Fruit fly (Drosophila melanogaster) whole organism, wandering third instar larva: Measurements from ENCODE around the gene CG11891.

ENCODE experiments used
- CG32264 ChIP-seq: fragments of 200-800 bp; sonication (Bioruptor generic); optimal IDR thresholded peaks from 2 replicates; lab custom pipeline; 2016; ENCODE audit warnings: missing biosample characterization, missing genetic modification characterization
- CG9705 ChIP-seq: fragments of 200-800 bp; sonication (Bioruptor generic); optimal IDR thresholded peaks from 2 replicates; lab custom pipeline; 2018; ENCODE audit warnings: missing biosample characterization, mild to moderate bottlenecking, missing genetic modification characterization
- CrebA ChIP-seq: fragments of 200-800 bp; sonication (Bioruptor generic); optimal IDR thresholded peaks from 2 replicates; lab custom pipeline; 2016; ENCODE audit warnings: missing biosample characterization, mild to moderate bottlenecking, missing genetic modification characterization, borderline replicate concordance
- Dif ChIP-seq: fragments of 200-275, 200-300 bp; sonication (Bioruptor generic); optimal IDR thresholded peaks from 2 replicates; lab custom pipeline; 2018; ENCODE audit warnings: missing biosample characterization, missing genetic modification characterization; ENCODE audit not compliant: partially characterized antibody
- Hnf4 ChIP-seq: fragments of 200-800 bp; sonication (Bioruptor generic); optimal IDR thresholded peaks from 2 replicates; lab custom pipeline; 2016; ENCODE audit warnings: missing biosample characterization, mild to moderate bottlenecking, missing genetic modification characterization
- Hr78 ChIP-seq: fragments of >200 bp; optimal IDR thresholded peaks from 2 replicates; lab custom pipeline; 2017; ENCODE audit warnings: missing biosample characterization, missing genetic modification characterization
- Hr83 ChIP-seq: fragments of 200-300 bp; sonication (Bioruptor generic); optimal IDR thresholded peaks from 2 replicates; lab custom pipeline; 2016; ENCODE audit warnings: missing biosample characterization, mild to moderate bottlenecking, missing genetic modification characterization, moderate library complexity; ENCODE audit not compliant: poor library complexity, severe bottlenecking
- Jra ChIP-seq: sonication (Bioruptor generic); optimal IDR thresholded peaks from 2 replicates; lab custom pipeline; 2016; ENCODE audit warnings: missing biosample characterization, missing genetic modification characterization
- Mio ChIP-seq: sonication (Bioruptor generic); optimal IDR thresholded peaks from 2 replicates; lab custom pipeline; 2016; ENCODE audit warnings: missing biosample characterization, missing genetic modification characterization
- Myc ChIP-seq: fragments of >200 bp; optimal IDR thresholded peaks from 2 replicates; lab custom pipeline; 2017
- Rel ChIP-seq, 2 experiments: fragments of 200-800 bp; sonication (Bioruptor generic) in 1 of 2; optimal IDR thresholded peaks; 2 replicates in 1 of 2; 3 replicates in 1 of 2; lab custom pipeline; 2016 to 2019; ENCODE audit warnings: mild to moderate bottlenecking in 2 of 2, missing biosample characterization in 2 of 2, missing genetic modification characterization in 2 of 2, moderate library complexity in 1 of 2
- Sp1 ChIP-seq: fragments of 200-800 bp; sonication (Bioruptor generic); optimal IDR thresholded peaks from 3 replicates; lab custom pipeline; 2019; ENCODE audit warnings: missing biosample characterization, mild to moderate bottlenecking, missing genetic modification characterization, moderate library complexity
- Vsx2 ChIP-seq: fragments of 200-300, 225-300 bp; sonication (Bioruptor generic); optimal IDR thresholded peaks from 2 replicates; lab custom pipeline; 2018; ENCODE audit warnings: missing biosample characterization, missing genetic modification characterization; ENCODE audit not compliant: partially characterized antibody
- br ChIP-seq: fragments of 200-800 bp; sonication (Bioruptor generic); optimal IDR thresholded peaks from 2 replicates; lab custom pipeline; 2016; ENCODE audit warnings: missing biosample characterization, missing genetic modification characterization
- brk ChIP-seq: fragments of 200-800 bp; sonication (Bioruptor generic); optimal IDR thresholded peaks from 2 replicates; lab custom pipeline; 2016; ENCODE audit warnings: missing biosample characterization, mild to moderate bottlenecking, missing genetic modification characterization
- dl ChIP-seq, 2 experiments: fragments of 175-275, 200-275 bp in 1 of 2; fragments of 200-275 bp in 1 of 2; sonication (Bioruptor generic); optimal IDR thresholded peaks; lab custom pipeline; 2018; ENCODE audit warnings: mild to moderate bottlenecking in 2 of 2, missing biosample characterization in 2 of 2, missing genetic modification characterization in 2 of 2, moderate library complexity in 2 of 2; ENCODE audit not compliant: partially characterized antibody in 2 of 2, insufficient read depth in 1 of 2
- dsf ChIP-seq: sonication (Bioruptor generic); optimal IDR thresholded peaks from 2 replicates; lab custom pipeline; 2016; ENCODE audit warnings: missing biosample characterization, missing genetic modification characterization, borderline replicate concordance
- ey ChIP-seq: fragments of 200-800 bp; sonication (Bioruptor generic); optimal IDR thresholded peaks from 2 replicates; lab custom pipeline; 2016; ENCODE audit warnings: missing biosample characterization, missing genetic modification characterization
- fru ChIP-seq: fragments of 200-800 bp; sonication (Bioruptor generic); optimal IDR thresholded peaks from 3 replicates; lab custom pipeline; 2016; ENCODE audit warnings: missing biosample characterization, mild to moderate bottlenecking, missing genetic modification characterization
- h ChIP-seq: fragments of 200-800 bp; sonication (Bioruptor generic); optimal IDR thresholded peaks from 3 replicates; lab custom pipeline; 2016; ENCODE audit warnings: missing biosample characterization, mild to moderate bottlenecking, missing genetic modification characterization
- jim ChIP-seq: fragments of 175-275, 200-325 bp; sonication (Bioruptor generic); optimal IDR thresholded peaks from 2 replicates; lab custom pipeline; 2016; ENCODE audit warnings: missing biosample characterization, mild to moderate bottlenecking, missing genetic modification characterization
- lola ChIP-seq: fragments of >200 bp; optimal IDR thresholded peaks from 2 replicates; lab custom pipeline; 2017; ENCODE audit warnings: missing biosample characterization, missing genetic modification characterization
- pan ChIP-seq: fragments of >200 bp; optimal IDR thresholded peaks from 2 replicates; lab custom pipeline; 2017
- psq ChIP-seq: fragments of 200-800 bp; sonication (Bioruptor generic); optimal IDR thresholded peaks from 3 replicates; lab custom pipeline; 2017; ENCODE audit warnings: missing biosample characterization, mild to moderate bottlenecking, missing genetic modification characterization, moderate library complexity
- sage ChIP-seq: fragments of 200-800 bp; sonication (Bioruptor generic); optimal IDR thresholded peaks from 2 replicates; lab custom pipeline; 2016; ENCODE audit warnings: missing biosample characterization, mild to moderate bottlenecking, missing genetic modification characterization
- sv ChIP-seq: fragments of 200-800 bp; sonication (Bioruptor generic); optimal IDR thresholded peaks from 3 replicates; lab custom pipeline; 2016; ENCODE audit warnings: missing biosample characterization, missing genetic modification characterization
- usp ChIP-seq: fragments of >200 bp; optimal IDR thresholded peaks from 2 replicates; lab custom pipeline; 2017; ENCODE audit warnings: missing biosample characterization, missing genetic modification characterization
- woc ChIP-seq: sonication (Bioruptor generic); optimal IDR thresholded peaks from 2 replicates; lab custom pipeline; 2016; ENCODE audit warnings: missing biosample characterization, mild to moderate bottlenecking, missing genetic modification characterization

CG11891 gene

DNA sequence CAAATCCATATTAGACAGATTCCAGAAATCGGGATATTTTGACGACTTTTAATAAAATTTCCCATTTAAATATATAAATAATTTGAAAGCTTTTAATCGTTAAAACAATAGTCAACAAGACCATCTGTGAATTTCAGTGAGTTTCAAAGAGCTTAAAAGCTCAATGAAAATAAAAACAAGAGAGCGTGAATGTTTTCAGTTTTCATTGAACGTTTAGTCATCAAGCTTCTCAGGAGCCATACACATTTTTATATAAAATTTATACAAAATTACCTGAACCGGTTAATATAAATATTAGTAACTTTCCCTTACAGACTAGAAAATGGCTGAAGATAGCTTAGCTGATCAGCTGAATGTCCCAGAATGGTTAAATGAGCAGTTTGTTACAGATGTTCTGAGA, 32.2 kb downstream of the CG11891 start, which contains the start of gene CG31370:
TSS of gene CG31370 (plus strand) at position 226 of the 400 bp plus-strand sequence.
- no peak for TF ChIP-seq woc (GFP tag; lab: Kevin White, UChicago)
- TF ChIP-seq dl (GFP tag; optimal IDR thresholded peaks at IDR 0.05; lab: Kevin White, UChicago; ENCODE audit: insufficient read depth in 1 of 2, partially characterized antibody in 2 of 2): no peak
- peak; percentile 57 for TF ChIP-seq brk (GFP tag; lab: Kevin White, UChicago)
- no peak for TF ChIP-seq sage (GFP tag; lab: Kevin White, UChicago)
- no peak for TF ChIP-seq h (GFP tag; lab: Kevin White, UChicago)

DNA sequence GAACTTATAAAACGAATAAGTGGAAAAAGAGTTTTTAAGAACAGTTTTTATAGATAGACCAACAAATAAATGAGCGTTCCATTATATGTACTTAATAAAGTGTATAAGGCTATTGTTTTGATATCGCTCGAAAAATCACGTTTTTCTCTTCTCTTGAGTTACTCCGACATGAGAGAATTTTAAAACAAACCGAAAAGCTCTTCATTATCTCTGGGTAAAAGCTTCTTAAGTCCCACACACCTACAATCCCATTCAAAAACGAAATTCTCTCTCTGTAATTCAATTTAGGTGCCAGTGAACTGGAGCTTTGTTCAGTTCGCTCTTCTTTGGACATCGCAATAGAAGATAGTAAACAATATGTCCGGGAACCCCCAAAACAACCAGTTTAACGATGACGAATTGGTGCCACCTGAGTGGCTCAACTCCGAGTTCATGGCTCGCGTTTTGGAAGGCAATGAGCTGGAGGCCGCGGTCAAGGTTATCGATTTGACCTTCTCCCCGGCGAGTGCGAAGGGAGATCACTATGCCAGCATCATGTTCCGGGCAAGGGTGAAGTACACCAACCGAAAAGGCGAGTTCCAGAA, 33.9 kb downstream of the CG11891 start, which contains the start of gene CG31436:
TSS of gene CG31436 (plus strand) at position 281 of the 584 bp plus-strand sequence.
- TF ChIP-seq CrebA (GFP tag; lab: Kevin White, UChicago): peak; percentile 17
- TF ChIP-seq jim: no peak
- no peak for TF ChIP-seq ey
- TF ChIP-seq Rel (GFP tag; optimal IDR thresholded peaks at IDR 0.05; lab: Kevin White, UChicago): no peak
- peak; percentile 99 for TF ChIP-seq Rel (tag; optimal IDR thresholded peaks at IDR 0.05; lab: Kevin White, UChicago)
- no peak for TF ChIP-seq Jra (GFP tag; lab: Kevin White, UChicago)
- TF ChIP-seq brk (GFP tag; lab: Kevin White, UChicago): peak; percentile 17
- TF ChIP-seq sage (GFP tag; lab: Kevin White, UChicago): peak; percentile 26

DNA sequence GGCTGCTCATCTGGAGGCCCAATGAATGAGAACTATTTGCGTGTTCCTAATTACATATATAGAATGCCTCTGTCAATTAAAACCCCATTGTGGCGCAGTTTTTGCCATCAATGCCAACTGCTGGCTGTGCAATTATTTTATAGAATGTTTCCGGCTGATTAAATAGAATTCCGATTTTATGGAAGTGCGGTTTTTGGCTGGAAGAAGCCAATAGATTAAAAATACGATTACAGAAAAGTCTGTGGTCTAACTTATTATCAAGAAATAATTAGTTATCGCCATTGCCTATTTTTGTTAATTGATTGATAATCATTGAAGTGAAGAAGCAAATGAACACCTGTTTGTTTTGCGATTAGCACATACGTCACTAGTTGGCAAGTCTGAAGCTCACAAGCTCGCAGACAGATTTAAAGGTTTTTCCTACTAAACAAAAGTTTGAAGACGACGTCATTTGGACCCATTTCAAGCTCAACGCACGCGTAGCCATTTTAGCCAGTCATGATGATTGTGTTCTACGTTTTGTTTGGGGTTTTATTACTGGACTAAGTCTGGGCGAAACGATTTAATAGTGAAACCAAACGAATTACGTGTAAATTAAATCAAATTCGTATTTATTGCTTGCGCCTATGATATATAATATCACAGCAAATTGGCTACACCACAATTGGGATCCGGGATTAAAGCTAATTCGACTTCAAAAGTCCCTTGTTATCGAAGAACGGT, 36.0 kb downstream of the CG11891 start:
- TF ChIP-seq Myc (no peak), Rel (GFP tag; optimal IDR thresholded peaks at IDR 0.05; lab: Kevin White, UChicago) (no peak), Rel (tag; optimal IDR thresholded peaks at IDR 0.05; lab: Kevin White, UChicago) (peak; percentile 1)

DNA sequence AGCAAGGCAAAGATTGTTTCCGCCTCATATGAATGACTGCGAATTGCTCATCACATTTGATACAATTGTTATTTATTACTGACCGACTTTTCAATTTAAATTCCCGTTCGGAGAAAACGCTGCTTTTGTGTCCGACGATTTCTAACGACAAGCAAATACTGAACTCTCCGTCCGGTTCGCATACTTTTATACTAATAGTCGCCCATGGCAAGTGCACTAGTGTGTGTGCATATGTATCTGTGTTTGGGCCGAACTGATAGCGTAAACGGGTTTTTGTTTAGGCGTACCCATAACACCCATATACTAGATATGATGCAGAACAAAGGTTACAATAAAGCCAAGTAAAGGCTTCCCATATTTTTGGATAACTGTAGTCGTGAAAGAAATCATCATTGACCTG, 38.2 kb downstream of the CG11891 start, which contains the start of gene CG10550:
TSS of gene CG10550 (minus strand) at position 164 of the 400 bp plus-strand sequence.
- TF ChIP-seq CG9705 (GFP tag; lab: Kevin White, UChicago) (no peak), brk (GFP tag; lab: Kevin White, UChicago) (no peak), Hr78 (GFP tag; lab: Kevin White, UChicago) (no peak), Hnf4 (peak; percentile 0)

DNA sequence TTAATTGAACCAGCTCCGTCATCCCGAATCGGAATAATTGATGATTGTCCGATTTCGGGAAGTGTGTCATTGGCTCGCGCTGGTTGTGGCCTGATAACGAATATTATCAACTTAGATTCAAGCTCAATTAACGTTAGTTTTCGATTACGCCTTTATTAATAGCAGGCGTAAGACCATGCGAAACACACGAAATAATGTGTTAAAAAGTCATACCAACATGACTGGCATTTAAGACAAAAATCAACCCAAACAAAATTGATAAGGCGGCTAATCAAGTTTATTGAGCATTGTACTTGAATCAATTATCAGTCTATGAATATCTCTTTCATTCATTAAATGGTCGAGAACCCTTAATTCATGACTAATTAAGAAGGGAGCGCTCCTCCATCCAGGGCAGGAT, 39.2 kb downstream of the CG11891 start:
- TF ChIP-seq usp (GFP tag; lab: Kevin White, UChicago) (no peak), Dif (GFP tag; lab: Kevin White, UChicago) (no peak), ey (no peak), psq (GFP tag; lab: Kevin White, UChicago) (no peak), Hr83 (GFP tag; lab: Kevin White, UChicago) (no peak), Mio (GFP tag; lab: Kevin White, UChicago) (no peak), dl (GFP tag; optimal IDR thresholded peaks at IDR 0.05; lab: Kevin White, UChicago; ENCODE audit: insufficient read depth in 1 of 2, partially characterized antibody in 2 of 2) (no peak), lola (no peak), CG32264 (GFP tag; lab: Kevin White, UChicago) (no peak), pan (lab: Kevin White, UChicago) (no peak), Jra (GFP tag; lab: Kevin White, UChicago) (no peak)

DNA sequence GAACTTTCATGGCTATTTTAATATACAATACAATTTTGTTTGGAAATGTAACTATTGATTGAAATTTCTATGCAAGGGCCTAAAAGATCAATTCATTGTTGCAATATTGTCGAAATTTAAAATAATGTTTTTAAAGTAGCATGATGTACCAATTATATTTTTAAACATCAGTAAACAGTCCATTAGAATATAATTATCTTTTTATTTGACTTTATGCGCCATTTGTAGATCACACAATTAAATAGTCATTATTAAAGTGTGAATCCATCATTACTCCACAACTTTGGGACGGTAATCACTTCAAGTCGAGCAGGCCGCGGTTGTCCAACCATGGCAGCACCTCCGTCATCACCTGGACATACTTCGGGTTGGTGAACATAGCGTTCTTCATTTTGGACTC, 40.8 kb downstream of the CG11891 start, which contains the start of gene CG31099:
TSS of gene CG31099 (minus strand) at position 101 of the 400 bp plus-strand sequence.
- TF ChIP-seq CrebA (GFP tag; lab: Kevin White, UChicago) (no peak), Vsx2 (no peak), sv (GFP tag; lab: Kevin White, UChicago) (no peak), dsf (GFP tag; lab: Kevin White, UChicago) (no peak), fru (GFP tag; lab: Kevin White, UChicago) (no peak), Myc (no peak), Sp1 (GFP tag; lab: Kevin White, UChicago) (no peak), Dif (GFP tag; lab: Kevin White, UChicago) (no peak), br (GFP tag; lab: Kevin White, UChicago) (no peak)
